Worm (Caenorhabditis elegans): ENCODE results near the gene C01G12.13.

C01G12.13 gene

ce11 chrII:14616402-14616801 lies 39.9 kb downstream of the C01G12.13 start:
- TF ChIP-seq repo-1 (tag; optimal IDR thresholded peaks at IDR 0.05) (no peak), nhr-27 (tag; optimal IDR thresholded peaks at IDR 0.05) (no peak), Y53F4B.3 (GFP tag; IDR thresholded peaks at IDR 0.05) (no peak), F37B4.10 (GFP tag; IDR thresholded peaks at IDR 0.05) (no peak), sea-2 (GFP tag; IDR thresholded peaks at IDR 0.05) (no peak), lin-26 (GFP tag; IDR thresholded peaks at IDR 0.05) (no peak), hrde-1 (tag; optimal IDR thresholded peaks at IDR 0.05; ENCODE audit: borderline replicate concordance) (no peak), sdz-38 (tag; optimal IDR thresholded peaks at IDR 0.05) (no peak), efl-1 (GFP tag; optimal IDR thresholded peaks at IDR 0.05) (no peak), hmg-1.2 (GFP tag; IDR thresholded peaks at IDR 0.05) (no peak), mxl-1 (tag; optimal IDR thresholded peaks at IDR 0.05) (no peak), cebp-2 (GFP tag; IDR thresholded peaks at IDR 0.05) (no peak), aptf-2 (GFP tag; conservative IDR thresholded peaks at IDR 0.05) (no peak), hmg-20 (GFP tag; IDR thresholded peaks at IDR 0.05) (no peak), mel-28 (tag; optimal IDR thresholded peaks at IDR 0.05; ENCODE audit: borderline replicate concordance) (no peak), ztf-26 (tag; optimal IDR thresholded peaks at IDR 0.05) (no peak), attf-5 (GFP tag; optimal IDR thresholded peaks at IDR 0.05) (no peak), B0336.3 (GFP tag; IDR thresholded peaks at IDR 0.05) (no peak)

ce11 chrII:14616927-14617326 lies 40.4 kb downstream of the C01G12.13 start:
- no peak for TF ChIP-seq attf-3 (GFP tag; conservative IDR thresholded peaks at IDR 0.05)
- no peak for TF ChIP-seq F37B4.10 (GFP tag; IDR thresholded peaks at IDR 0.05)
- 0 out of 2 replicates have a peak, but pooled peaks have one; percentile 82 for TF ChIP-seq ceh-40 (GFP tag; IDR thresholded peaks at IDR 0.05)
- peak; percentile 90 for TF ChIP-seq tbp1 (GFP tag; optimal IDR thresholded peaks at IDR 0.05)
- peak; percentile 59 for TF ChIP-seq snpc-1.1 (tag; optimal IDR thresholded peaks at IDR 0.05; ENCODE audit: insufficient read depth)
- peak; percentile 44 for TF ChIP-seq F23B12.7 (tag; optimal IDR thresholded peaks at IDR 0.05; ENCODE audit: insufficient read depth)
- peak; percentile 95 for TF ChIP-seq nhr-90 (tag; optimal IDR thresholded peaks at IDR 0.05)
- no peak for TF ChIP-seq dpff-1 (tag; optimal IDR thresholded peaks at IDR 0.05)
- TF ChIP-seq egl-18 (GFP tag; IDR thresholded peaks at IDR 0.05), result 0 out of 2 replicates have a peak, but pooled peaks have one; percentile 20
- TF ChIP-seq egl-44 (GFP tag; IDR thresholded peaks at IDR 0.05), result peak; percentile 66; the same call in 1 of the 2 replicates
- peak; percentile 3 for TF ChIP-seq nhr-179 (tag; optimal IDR thresholded peaks at IDR 0.05)
- TF ChIP-seq mcd-1 (GFP tag; IDR thresholded peaks at IDR 0.05), result peak; percentile 55
- TF ChIP-seq lin-40 (tag; optimal IDR thresholded peaks at IDR 0.05), result peak; percentile 12
- TF ChIP-seq lsy-27 (tag; optimal IDR thresholded peaks at IDR 0.05; ENCODE audit: borderline replicate concordance, insufficient read depth), result peak; percentile 3
- no peak for TF ChIP-seq ceh-58 (GFP tag; IDR thresholded peaks at IDR 0.05)
- TF ChIP-seq lir-1 (GFP tag; conservative IDR thresholded peaks at IDR 0.05), result 0 out of 2 replicates have a peak, but pooled peaks have one; percentile 48
- 0 out of 2 replicates have a peak, but pooled peaks have one; percentile 44 for TF ChIP-seq B0336.3 (GFP tag; IDR thresholded peaks at IDR 0.05)
- TF ChIP-seq aptf-3 (GFP tag; IDR thresholded peaks at IDR 0.05), result peak; percentile 66; the same call in 1 of the 2 replicates
- TF ChIP-seq snpc-1.3 (tag; optimal IDR thresholded peaks at IDR 0.05; ENCODE audit: insufficient read depth), result peak; percentile 55
- peak; percentile 96 for TF ChIP-seq lin-26 (GFP tag; IDR thresholded peaks at IDR 0.05)
- peak; percentile 19 for TF ChIP-seq F49E8.2 (tag; optimal IDR thresholded peaks at IDR 0.05; ENCODE audit: insufficient read depth)
- peak; percentile 72 for TF ChIP-seq F57A8.1 (GFP tag; optimal IDR thresholded peaks at IDR 0.05)
- TF ChIP-seq B0019.2 (GFP tag; conservative IDR thresholded peaks at IDR 0.05), result 0 out of 2 replicates have a peak, but pooled peaks have one; percentile 14
- TF ChIP-seq Y53F4B.3 (GFP tag; IDR thresholded peaks at IDR 0.05), result no peak
- TF ChIP-seq B0035.1 (tag; optimal IDR thresholded peaks at IDR 0.05), result no peak
- TF ChIP-seq zfh-2 (GFP tag; conservative IDR thresholded peaks at IDR 0.05), result no peak
- TF ChIP-seq him-1 (tag; optimal IDR thresholded peaks at IDR 0.05), result peak; percentile 64
- 0 out of 2 replicates have a peak, but pooled peaks have one; percentile 68 for TF ChIP-seq nhr-120 (GFP tag; IDR thresholded peaks at IDR 0.05)
- peak; percentile 87; the same call in 1 of the 2 replicates for TF ChIP-seq ztf-25 (GFP tag; IDR thresholded peaks at IDR 0.05)
- peak; percentile 44 for TF ChIP-seq lsl-1 (GFP tag; optimal IDR thresholded peaks at IDR 0.05)
- no peak for TF ChIP-seq F55B11.4 (tag; optimal IDR thresholded peaks at IDR 0.05; ENCODE audit: borderline replicate concordance, insufficient read depth)
- TF ChIP-seq C06A6.2 (GFP tag; conservative IDR thresholded peaks at IDR 0.05), result no peak
